Worm (Caenorhabditis elegans): Measurements from ENCODE around the gene sut-1.

- TF ChIP-seq lin-15B (tag; optimal IDR thresholded peaks at IDR 0.05), result no peak
- no peak for TF ChIP-seq egl-43 (GFP tag; IDR thresholded peaks at IDR 0.05)
Observed at ce11 chrII:1086479-1086878, 36.6 kb downstream of the sut-1 start.
